Fruit fly (Drosophila melanogaster) whole organism, embryonic: Measurements from ENCODE around the gene Pdi.

ENCODE experiments used
- Bgb ChIP-seq: fragments of 200-800 bp; sonication (Bioruptor generic); IDR thresholded peaks from 2 replicates; pipeline ENCODE4 v1.3.6; 2022; ENCODE audit warnings: missing biosample characterization, missing genetic modification characterization; ENCODE audit not compliant: partially characterized antibody
- Blimp-1 ChIP-seq: fragments of 200-800 bp; sonication (Bioruptor generic); optimal IDR thresholded peaks from 3 replicates; lab custom pipeline; 2018; ENCODE audit warnings: missing biosample characterization, missing genetic modification characterization, mild to moderate bottlenecking, moderate library complexity, missing genetic modification reagents
- CG1024 ChIP-seq: fragments of 200-800 bp; sonication (Bioruptor generic); IDR thresholded peaks from 2 replicates; pipeline ENCODE4 v1.3.6; 2022; ENCODE audit warnings: missing biosample characterization, missing genetic modification characterization
- CG10979 ChIP-seq: fragments of 200-800 bp; sonication (Bioruptor generic); optimal IDR thresholded peaks from 2 replicates; lab custom pipeline; 2018; ENCODE audit warnings: missing biosample characterization, mild to moderate bottlenecking, missing genetic modification characterization, moderate library complexity
- CG12071 ChIP-seq: fragments of 200-800 bp; sonication (Bioruptor generic); optimal IDR thresholded peaks from 3 replicates; lab custom pipeline; 2018; ENCODE audit warnings: missing biosample characterization, mild to moderate bottlenecking, missing genetic modification characterization
- CG13287 ChIP-seq: fragments of 200-800 bp; sonication (Bioruptor generic); IDR thresholded peaks from 2 replicates; pipeline ENCODE4 v1.3.6; 2022; ENCODE audit warnings: missing biosample characterization, missing genetic modification characterization; ENCODE audit not compliant: partially characterized antibody
- CG14050 ChIP-seq: fragments of 200-800 bp; sonication (Bioruptor generic); IDR thresholded peaks from 3 replicates; pipeline ENCODE4 v1.3.6; 2022; ENCODE audit warnings: missing biosample characterization, missing genetic modification characterization
- CG14710 ChIP-seq: fragments of 200-800 bp; sonication (Bioruptor generic); optimal IDR thresholded peaks from 3 replicates; lab custom pipeline; 2019; ENCODE audit warnings: missing biosample characterization, mild to moderate bottlenecking, missing genetic modification characterization, moderate library complexity
- CG16779 ChIP-seq: fragments of 200-800 bp; sonication (Bioruptor generic); IDR thresholded peaks from 2 replicates; pipeline ENCODE4 v1.3.6; 2022; ENCODE audit warnings: missing biosample characterization, missing genetic modification characterization
- CG17359 ChIP-seq: fragments of 200-800 bp; sonication (Bioruptor generic); optimal IDR thresholded peaks from 3 replicates; lab custom pipeline; 2018; ENCODE audit warnings: missing biosample characterization, mild to moderate bottlenecking, missing genetic modification characterization, moderate library complexity
- CG18262 ChIP-seq: fragments of 200-800 bp; optimal IDR thresholded peaks from 3 replicates; lab custom pipeline; 2019; ENCODE audit warnings: missing biosample characterization, mild to moderate bottlenecking, missing genetic modification characterization, moderate library complexity
- CG2712 ChIP-seq: fragments of 200-800 bp; optimal IDR thresholded peaks from 3 replicates; lab custom pipeline; 2019; ENCODE audit warnings: missing biosample characterization, mild to moderate bottlenecking, missing genetic modification characterization, moderate library complexity
- CG30403 ChIP-seq: fragments of 200-800 bp; sonication (Bioruptor generic); optimal IDR thresholded peaks from 3 replicates; lab custom pipeline; 2016; ENCODE audit warnings: missing biosample characterization, missing genetic modification characterization
- CG6175 ChIP-seq: fragments of 200-800 bp; sonication (Bioruptor generic); IDR thresholded peaks from 3 replicates; pipeline ENCODE4 v1.3.6; 2022; ENCODE audit warnings: missing biosample characterization, missing genetic modification characterization
- CG7839 ChIP-seq: fragments of 200-800 bp; sonication (Bioruptor generic); optimal IDR thresholded peaks from 3 replicates; lab custom pipeline; 2018; ENCODE audit warnings: missing biosample characterization, mild to moderate bottlenecking, missing genetic modification characterization, moderate library complexity
- Dek ChIP-seq: fragments of 200-800 bp; sonication (Bioruptor generic); optimal IDR thresholded peaks from 3 replicates; lab custom pipeline; 2019; ENCODE audit warnings: missing biosample characterization, mild to moderate bottlenecking, missing genetic modification characterization, moderate library complexity
- Dll ChIP-seq: fragments of 200-800 bp; sonication (Bioruptor generic); IDR thresholded peaks from 4 replicates; pipeline ENCODE4 v1.3.6; 2022; ENCODE audit warnings: missing biosample characterization, missing genetic modification characterization; ENCODE audit not compliant: partially characterized antibody
- Doc3 ChIP-seq: fragments of 200-800 bp; sonication (Bioruptor generic); IDR thresholded peaks from 3 replicates; pipeline ENCODE4 v1.3.6; 2022; ENCODE audit warnings: missing biosample characterization, missing genetic modification characterization; ENCODE audit not compliant: partially characterized antibody
- Dp ChIP-seq: fragments of 200-800 bp; sonication (Bioruptor generic); optimal IDR thresholded peaks from 2 replicates; lab custom pipeline; 2018; ENCODE audit warnings: missing biosample characterization, mild to moderate bottlenecking, missing genetic modification characterization, moderate library complexity
- GATAe ChIP-seq: fragments of 200-800 bp; sonication (Bioruptor generic); conservative IDR thresholded peaks from 2 replicates; pipeline ENCODE4 v1.3.6; 2022; ENCODE audit warnings: missing biosample characterization, missing genetic modification characterization
- HLH54F ChIP-seq: fragments of 200-800 bp; sonication (Bioruptor generic); optimal IDR thresholded peaks from 3 replicates; lab custom pipeline; 2016; ENCODE audit warnings: missing biosample characterization, missing genetic modification characterization
- Hmr ChIP-seq: fragments of 200-800 bp; sonication (Bioruptor generic); optimal IDR thresholded peaks from 3 replicates; lab custom pipeline; 2017; ENCODE audit warnings: mild to moderate bottlenecking, missing biosample characterization, missing genetic modification reagents, missing genetic modification characterization
- Hr51 ChIP-seq, 2 experiments: fragments of 200-800 bp; sonication (Bioruptor generic); optimal IDR thresholded peaks; 2 replicates in 1 of 2; 3 replicates in 1 of 2; lab custom pipeline; 2016 to 2018; ENCODE audit warnings: missing biosample characterization in 2 of 2, missing genetic modification characterization in 2 of 2, mild to moderate bottlenecking in 1 of 2, moderate library complexity in 1 of 2
- Kr ChIP-seq: fragments of 200-800 bp; sonication (Bioruptor generic); optimal IDR thresholded peaks from 2 replicates; lab custom pipeline; 2017; ENCODE audit warnings: missing biosample characterization, mild to moderate bottlenecking, missing genetic modification characterization
- Lim3 ChIP-seq: fragments of 200-800 bp; sonication (Bioruptor generic); IDR thresholded peaks from 2 replicates; pipeline ENCODE4 v1.3.6; 2022; ENCODE audit warnings: missing biosample characterization, missing genetic modification characterization
- MESR4 ChIP-seq: fragments of 200-800 bp; sonication (Bioruptor generic); optimal IDR thresholded peaks from 2 replicates; lab custom pipeline; 2018; ENCODE audit warnings: missing biosample characterization, mild to moderate bottlenecking, missing genetic modification characterization, moderate library complexity
- Med ChIP-seq: fragments of 200-800 bp; sonication (Bioruptor generic); peaks from one replicate; lab custom pipeline; 2016; ENCODE audit warnings: missing biosample characterization, missing genetic modification characterization, mild to moderate bottlenecking, inconsistent platforms, moderate library complexity
- Mes4 ChIP-seq: fragments of 200-800 bp; sonication (Bioruptor generic); optimal IDR thresholded peaks from 2 replicates; lab custom pipeline; 2016; ENCODE audit warnings: missing biosample characterization, missing genetic modification characterization
- Myb ChIP-seq: fragments of 200-800 bp; sonication (Bioruptor generic); optimal IDR thresholded peaks from 2 replicates; lab custom pipeline; 2016; ENCODE audit warnings: missing biosample characterization, missing genetic modification characterization
- Nf-YB ChIP-seq: fragments of 200-800 bp; sonication (Bioruptor generic); optimal IDR thresholded peaks from 3 replicates; lab custom pipeline; 2019; ENCODE audit warnings: missing biosample characterization, mild to moderate bottlenecking, missing genetic modification characterization, moderate library complexity
- NfI ChIP-seq: fragments of 200-800 bp; sonication (Bioruptor generic); optimal IDR thresholded peaks from 3 replicates; lab custom pipeline; 2018; ENCODE audit warnings: missing biosample characterization, mild to moderate bottlenecking, missing genetic modification characterization, moderate library complexity
- Sox100B ChIP-seq: fragments of 200-800 bp; sonication (Bioruptor generic); optimal IDR thresholded peaks from 3 replicates; lab custom pipeline; 2018; ENCODE audit warnings: missing biosample characterization, mild to moderate bottlenecking, missing genetic modification characterization
- Spps ChIP-seq: fragments of 200-800 bp; sonication (Bioruptor generic); optimal IDR thresholded peaks from 2 replicates; lab custom pipeline; 2018; ENCODE audit warnings: missing biosample characterization, mild to moderate bottlenecking, missing genetic modification characterization
- Xrp1 ChIP-seq: fragments of 200-800 bp; sonication (Bioruptor generic); IDR thresholded peaks from 2 replicates; pipeline ENCODE4 v1.3.6; 2022; ENCODE audit warnings: missing biosample characterization, missing genetic modification characterization
- bigmax ChIP-seq: fragments of 200-800 bp; sonication (Bioruptor generic); optimal IDR thresholded peaks from 2 replicates; lab custom pipeline; 2018; ENCODE audit warnings: missing biosample characterization, mild to moderate bottlenecking, missing genetic modification characterization
- cwo ChIP-seq: fragments of 200-800 bp; sonication (Bioruptor generic); optimal IDR thresholded peaks from 3 replicates; lab custom pipeline; 2017; ENCODE audit warnings: missing biosample characterization, missing genetic modification characterization, mild to moderate bottlenecking, moderate library complexity, missing genetic modification reagents
- dmrt99B ChIP-seq: fragments of 200-800 bp; sonication (Bioruptor generic); optimal IDR thresholded peaks from 2 replicates; lab custom pipeline; 2018; ENCODE audit warnings: missing biosample characterization, mild to moderate bottlenecking, missing genetic modification characterization, moderate library complexity
- fd96Cb ChIP-seq: fragments of 200-800 bp; sonication (Bioruptor generic); optimal IDR thresholded peaks from 2 replicates; lab custom pipeline; 2018; ENCODE audit warnings: missing biosample characterization, mild to moderate bottlenecking, missing genetic modification characterization, moderate library complexity
- fu2 ChIP-seq: fragments of 200-800 bp; sonication (Bioruptor generic); optimal IDR thresholded peaks from 2 replicates; lab custom pipeline; 2016; ENCODE audit warnings: missing biosample characterization, missing genetic modification characterization
- gfzf ChIP-seq: fragments of 200-800 bp; sonication (Bioruptor generic); optimal IDR thresholded peaks from 2 replicates; lab custom pipeline; 2016; ENCODE audit warnings: missing biosample characterization, mild to moderate bottlenecking, missing genetic modification characterization, moderate library complexity
- lab ChIP-seq: fragments of 200-800 bp; sonication (Bioruptor generic); optimal IDR thresholded peaks from 3 replicates; lab custom pipeline; 2017; ENCODE audit warnings: missing biosample characterization, missing genetic modification characterization, mild to moderate bottlenecking, moderate library complexity, missing genetic modification reagents
- lilli ChIP-seq: fragments of 200-800 bp; sonication (Bioruptor generic); optimal IDR thresholded peaks from 3 replicates; lab custom pipeline; 2016; ENCODE audit warnings: missing biosample characterization, missing genetic modification characterization
- phol ChIP-seq: fragments of 200-800 bp; sonication (Bioruptor generic); optimal IDR thresholded peaks from 3 replicates; lab custom pipeline; 2018; ENCODE audit warnings: missing biosample characterization, mild to moderate bottlenecking, missing genetic modification characterization, moderate library complexity
- row ChIP-seq: fragments of 200-800 bp; sonication (Bioruptor generic); IDR thresholded peaks from 3 replicates; pipeline ENCODE4 v1.3.6; 2022; ENCODE audit warnings: missing biosample characterization, missing genetic modification characterization
- sens ChIP-seq: fragments of 200-800 bp; sonication (Bioruptor generic); peaks from one replicate; lab custom pipeline; 2016; ENCODE audit warnings: missing biosample characterization, missing genetic modification characterization
- sim ChIP-seq: fragments of 200-800 bp; sonication (Bioruptor generic); IDR thresholded peaks from 2 replicates; pipeline ENCODE4 v1.3.6; 2022; ENCODE audit warnings: missing biosample characterization, missing genetic modification characterization
- sima ChIP-seq: fragments of 200-800 bp; sonication (Bioruptor generic); optimal IDR thresholded peaks from 2 replicates; lab custom pipeline; 2016; ENCODE audit warnings: missing biosample characterization, missing genetic modification characterization
- sug ChIP-seq: fragments of 200-800 bp; optimal IDR thresholded peaks from 2 replicates; lab custom pipeline; 2019; ENCODE audit warnings: missing biosample characterization, mild to moderate bottlenecking, missing genetic modification characterization, moderate library complexity
- wdn ChIP-seq: fragments of 200-800 bp; sonication (Bioruptor generic); IDR thresholded peaks from 2 replicates; pipeline ENCODE4 v1.3.6; 2022; ENCODE audit warnings: missing biosample characterization, missing genetic modification characterization

Gene Pdi

DNA sequence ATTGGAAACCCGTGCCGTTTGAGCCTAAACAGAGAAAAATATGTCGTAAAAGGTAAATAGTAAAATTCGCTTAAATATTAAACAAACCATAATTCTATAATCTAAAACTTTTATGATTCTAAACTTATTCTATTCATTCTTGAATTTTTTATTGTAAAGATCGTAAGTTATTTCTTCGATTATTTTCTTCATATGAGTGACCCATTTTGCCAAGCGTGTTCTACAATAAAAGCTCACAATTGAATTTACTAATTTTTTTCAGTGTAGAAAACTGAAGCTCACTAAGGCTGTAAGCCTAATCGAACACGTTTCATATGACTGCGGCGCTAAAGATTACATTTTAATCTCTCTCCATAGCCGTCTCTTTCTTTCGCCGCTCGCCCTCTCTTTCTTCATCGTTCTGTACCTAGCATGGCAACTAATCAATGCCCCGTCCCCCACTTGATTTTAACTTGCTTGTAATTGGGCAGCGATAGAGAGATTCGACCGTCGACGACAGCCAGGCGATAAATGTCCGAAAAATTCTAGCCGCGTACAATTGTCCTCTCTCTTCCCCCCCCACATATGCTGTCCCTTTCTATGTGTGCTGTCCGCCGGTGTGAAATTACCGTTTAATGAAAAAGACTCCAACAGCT is 29.2 kb upstream of the Pdi start (continued):
- TF ChIP-seq Dek (tag; lab: Kevin White, UChicago) (no peak), CG17359 (peak; percentile 3), lilli (GFP tag; lab: Kevin White, UChicago) (no peak), Xrp1 (GFP tag; lab: Robert Waterston, UW) (0 out of 2 replicates have a peak, but pooled peaks have one; percentile 28), CG14710 (tag; lab: Kevin White, UChicago) (peak; percentile 47), sim (GFP tag; lab: Robert Waterston, UW) (no peak), CG1024 (no peak), wdn (GFP tag; lab: Robert Waterston, UW) (no peak), sens (GFP tag; lab: Kevin White, UChicago) (peak; percentile 77), Hmr (GFP tag; lab: Kevin White, UChicago) (peak; percentile 3), sima (GFP tag; lab: Kevin White, UChicago) (no peak), gfzf (no peak), Doc3 (GFP tag; lab: Robert Waterston, UW) (no peak), CG30403 (GFP tag; lab: Kevin White, UChicago) (peak; percentile 4), Sox100B (peak; percentile 6), CG18262 (peak; percentile 9), sug (tag; lab: Kevin White, UChicago) (peak; percentile 15), Kr (GFP tag; lab: Kevin White, UChicago) (no peak), Hr51 (GFP tag; optimal IDR thresholded peaks at IDR 0.05; lab: Kevin White, UChicago) (peak in 1 of 2 experiments; percentile 22), Myb (GFP tag; lab: Kevin White, UChicago) (no peak), Spps (tag; lab: Kevin White, UChicago) (peak; percentile 31), CG6175 (GFP tag; lab: Robert Waterston, UW) (peak; percentile 55; the same call in 1 of the 3 replicates), CG16779 (no peak), GATAe (GFP tag; lab: Robert Waterston, UW) (peak; percentile 80), fu2 (GFP tag; lab: Kevin White, UChicago) (no peak), Mes4 (GFP tag; lab: Kevin White, UChicago) (no peak), Med (peak; percentile 44), bigmax (no peak), row (GFP tag; lab: Robert Waterston, UW) (peak; percentile 12; the same call in 1 of the 3 replicates), dmrt99B (peak; percentile 5), Nf-YB (GFP tag; lab: Kevin White, UChicago) (peak; percentile 90), CG7839 (tag; lab: Kevin White, UChicago) (peak; percentile 20), phol (tag; lab: Kevin White, UChicago) (peak; percentile 30), CG2712 (tag; lab: Kevin White, UChicago) (peak; percentile 31), cwo (GFP tag; lab: Kevin White, UChicago) (peak; percentile 20), lab (peak; percentile 33), Dp (GFP tag; lab: Kevin White, UChicago) (no peak), CG14050 (no peak), CG13287 (GFP tag; lab: Robert Waterston, UW) (no peak), CG12071 (GFP tag; lab: Kevin White, UChicago) (no peak), NfI (no peak), HLH54F (GFP tag; lab: Kevin White, UChicago) (no peak), fd96Cb (tag; lab: Kevin White, UChicago) (peak; percentile 31), CG10979 (tag; lab: Kevin White, UChicago) (peak; percentile 47), Blimp-1 (GFP tag; lab: Kevin White, UChicago) (peak; percentile 53), Bgb (GFP tag; lab: Robert Waterston, UW) (0 out of 2 replicates have a peak, but pooled peaks have one; percentile 10), Dll (GFP tag; lab: Robert Waterston, UW) (no peak), Lim3 (GFP tag; lab: Robert Waterston, UW) (no peak), MESR4 (GFP tag; lab: Kevin White, UChicago) (no peak)
